Fruit fly (Drosophila melanogaster) whole organism: ENCODE measurements around the gene Spg7.

Source experiments
- CG8478 ChIP-seq: fragments of >200 bp; optimal IDR thresholded peaks from 2 replicates; lab custom pipeline; 2018; ENCODE audit warnings: inconsistent platforms
- Dll ChIP-seq: fragments of >200 bp; optimal IDR thresholded peaks from 2 replicates; lab custom pipeline; 2017
- EcR ChIP-seq, 2 experiments: fragments of >200 bp; optimal IDR thresholded peaks; 2 replicates each; lab custom pipeline; 2017; ENCODE audit warnings: missing biosample characterization in 2 of 2, missing genetic modification characterization in 2 of 2, missing genetic modification reagents in 2 of 2
- pan ChIP-seq: fragments of >200 bp; optimal IDR thresholded peaks from 2 replicates; lab custom pipeline; 2017
- psq ChIP-seq: fragments of >200 bp; optimal IDR thresholded peaks from 2 replicates; lab custom pipeline; 2017
- usp ChIP-seq: fragments of >200 bp; optimal IDR thresholded peaks from 2 replicates; lab custom pipeline; 2017; ENCODE audit warnings: missing biosample characterization, missing genetic modification characterization, mixed read lengths

Gene Spg7

dm6 chrX:2682832-2683231 is 15.2 kb downstream of the Spg7 start, which contains the start of gene CG2652:
CG2652 (minus strand) TSS chrX:2682932.
- TF ChIP-seq Dll (lab: Kevin White, UChicago), result no peak
- TF ChIP-seq pan (lab: Kevin White, UChicago), result no peak
- TF ChIP-seq CG8478 (lab: Kevin White, UChicago), result no peak
- TF ChIP-seq EcR (GFP tag; optimal IDR thresholded peaks at IDR 0.05; lab: Kevin White, UChicago), result no peak
- no peak for TF ChIP-seq usp (GFP tag; lab: Kevin White, UChicago)
- no peak for TF ChIP-seq psq (lab: Kevin White, UChicago)

- no peak for TF ChIP-seq pan (lab: Kevin White, UChicago)
- no peak for TF ChIP-seq usp (GFP tag; lab: Kevin White, UChicago)
- TF ChIP-seq EcR (GFP tag; optimal IDR thresholded peaks at IDR 0.05; lab: Kevin White, UChicago), result no peak
- no peak for TF ChIP-seq CG8478 (lab: Kevin White, UChicago)
- no peak for TF ChIP-seq Dll (lab: Kevin White, UChicago)
- TF ChIP-seq psq (lab: Kevin White, UChicago), result no peak
Measured at dm6 chrX:2681601-2682000, 16.4 kb downstream of the Spg7 start, which contains the start of gene HLH3B. HLH3B (minus strand) TSS chrX:2681723.

dm6 chrX:2677024-2677589 is 20.9 kb downstream of the Spg7 start:
- TF ChIP-seq psq (lab: Kevin White, UChicago) (no peak), pan (lab: Kevin White, UChicago) (no peak), Dll (lab: Kevin White, UChicago) (no peak), usp (GFP tag; lab: Kevin White, UChicago) (no peak), EcR (GFP tag; optimal IDR thresholded peaks at IDR 0.05; lab: Kevin White, UChicago) (no peak), CG8478 (lab: Kevin White, UChicago) (no peak)

- TF ChIP-seq CG8478 (lab: Kevin White, UChicago) (no peak), usp (GFP tag; lab: Kevin White, UChicago) (no peak), Dll (lab: Kevin White, UChicago) (no peak), psq (lab: Kevin White, UChicago) (no peak), pan (lab: Kevin White, UChicago) (no peak)
Measured at dm6 chrX:2663416-2663815, 34.6 kb downstream of the Spg7 start.

- TF ChIP-seq pan (lab: Kevin White, UChicago) (no peak), usp (GFP tag; lab: Kevin White, UChicago) (no peak), EcR (GFP tag; optimal IDR thresholded peaks at IDR 0.05; lab: Kevin White, UChicago) (no peak), CG8478 (lab: Kevin White, UChicago) (no peak), psq (lab: Kevin White, UChicago) (no peak), Dll (lab: Kevin White, UChicago) (no peak)
Measured at dm6 chrX:2662540-2663133, 35.4 kb downstream of the Spg7 start.

dm6 chrX:2661758-2662157 is 36.3 kb downstream of the Spg7 start:
- no peak for TF ChIP-seq Dll (lab: Kevin White, UChicago)
- TF ChIP-seq CG8478 (lab: Kevin White, UChicago), result no peak
- no peak for TF ChIP-seq EcR (GFP tag; optimal IDR thresholded peaks at IDR 0.05; lab: Kevin White, UChicago)
- no peak for TF ChIP-seq psq (lab: Kevin White, UChicago)
- no peak for TF ChIP-seq usp (GFP tag; lab: Kevin White, UChicago)
- no peak for TF ChIP-seq pan (lab: Kevin White, UChicago)

- no peak for TF ChIP-seq usp (GFP tag; lab: Kevin White, UChicago)
- no peak for TF ChIP-seq Dll (lab: Kevin White, UChicago)
- TF ChIP-seq CG8478 (lab: Kevin White, UChicago), result no peak
- no peak for TF ChIP-seq EcR (GFP tag; optimal IDR thresholded peaks at IDR 0.05; lab: Kevin White, UChicago)
- no peak for TF ChIP-seq pan (lab: Kevin White, UChicago)
- no peak for TF ChIP-seq psq (lab: Kevin White, UChicago)
Measured at dm6 chrX:2659430-2660075, 38.5 kb downstream of the Spg7 start.

- TF ChIP-seq pan (lab: Kevin White, UChicago), result no peak
- TF ChIP-seq CG8478 (lab: Kevin White, UChicago), result no peak
- no peak for TF ChIP-seq Dll (lab: Kevin White, UChicago)
- no peak for TF ChIP-seq usp (GFP tag; lab: Kevin White, UChicago)
- no peak for TF ChIP-seq psq (lab: Kevin White, UChicago)
- TF ChIP-seq EcR (GFP tag; optimal IDR thresholded peaks at IDR 0.05; lab: Kevin White, UChicago), result no peak
Measured at dm6 chrX:2658258-2658853, 39.7 kb downstream of the Spg7 start.

- TF ChIP-seq Dll (lab: Kevin White, UChicago), result no peak
- no peak for TF ChIP-seq EcR (GFP tag; optimal IDR thresholded peaks at IDR 0.05; lab: Kevin White, UChicago)
- no peak for TF ChIP-seq usp (GFP tag; lab: Kevin White, UChicago)
- TF ChIP-seq psq (lab: Kevin White, UChicago), result no peak
- TF ChIP-seq pan (lab: Kevin White, UChicago), result no peak
- no peak for TF ChIP-seq CG8478 (lab: Kevin White, UChicago)
Measured at dm6 chrX:2657220-2657619, 40.8 kb downstream of the Spg7 start.

- TF ChIP-seq psq (lab: Kevin White, UChicago), result no peak
- no peak for TF ChIP-seq pan (lab: Kevin White, UChicago)
- no peak for TF ChIP-seq CG8478 (lab: Kevin White, UChicago)
- no peak for TF ChIP-seq usp (GFP tag; lab: Kevin White, UChicago)
- no peak for TF ChIP-seq EcR (GFP tag; optimal IDR thresholded peaks at IDR 0.05; lab: Kevin White, UChicago)
- no peak for TF ChIP-seq Dll (lab: Kevin White, UChicago)
Measured at dm6 chrX:2655998-2656397, 42.0 kb downstream of the Spg7 start.
